Worm (Caenorhabditis elegans) whole organism, late embryonic: ENCODE measurements around the gene tag-89.

ENCODE experiments used
- ama-1 ChIP-seq: fragments of 150-350 bp; optimal IDR thresholded peaks from 2 replicates; lab custom pipeline; 2014
- elt-2 ChIP-seq: sonication (generic microtip); optimal IDR thresholded peaks from 2 replicates; lab custom pipeline; 2016; ENCODE audit warnings: missing genetic modification reagents, missing genetic modification characterization, missing compliant biosample characterization
- hlh-8 ChIP-seq: sonication (generic microtip); optimal IDR thresholded peaks from 2 replicates; lab custom pipeline; 2016; ENCODE audit warnings: missing genotype, missing genetic modification characterization, missing compliant biosample characterization
- nhr-11 ChIP-seq: fragments of 150-350 bp; optimal IDR thresholded peaks from 2 replicates; lab custom pipeline; 2014; ENCODE audit warnings: missing biosample characterization, missing genetic modification characterization
- pha-4 ChIP-seq: fragments of 150-350 bp; optimal IDR thresholded peaks from 2 replicates; lab custom pipeline; 2018; ENCODE audit warnings: missing biosample characterization, missing genetic modification reagents, missing genetic modification characterization
- sox-4 ChIP-seq: sonication (generic microtip); optimal IDR thresholded peaks from 2 replicates; lab custom pipeline; 2017; ENCODE audit warnings: mild to moderate bottlenecking, missing genetic modification characterization, inconsistent platforms, missing compliant biosample characterization

- TF ChIP-seq pha-4 (tag; lab: Kevin White, UChicago) (no peak), elt-2 (no peak), sox-4 (no peak), nhr-11 (tag; lab: Kevin White, UChicago) (no peak), hlh-8 (tag; lab: Kevin White, UChicago) (no peak), ama-1 (lab: Kevin White, UChicago) (no peak)
Observed at ce11 chrIV:11375713-11376112, 18.6 kb upstream of the tag-89 start.
